Worm (Caenorhabditis elegans) whole organism, young adult: ENCODE measurements around the gene mth-2.

Experiments
- B0019.2 ChIP-seq: fragments of 200-800 bp; sonication (Bioruptor generic); conservative IDR thresholded peaks from 2 replicates; pipeline ENCODE4 v1.3.6; 2022; ENCODE audit warnings: missing genetic modification reagents, missing genetic modification characterization, missing compliant biosample characterization
- D2030.7 ChIP-seq: fragments of 200-800 bp; sonication (Bioruptor generic); IDR thresholded peaks from 2 replicates; pipeline ENCODE4 v1.3.6; 2022; ENCODE audit warnings: missing genetic modification reagents, missing genetic modification characterization, missing compliant biosample characterization
- F33H1.4 ChIP-seq: fragments of 200-800 bp; sonication (Bioruptor generic); IDR thresholded peaks from 2 replicates; pipeline ENCODE4 v1.3.6; 2022; ENCODE audit warnings: missing genetic modification reagents, missing genetic modification characterization, missing compliant biosample characterization
- F49E8.2 ChIP-seq: sonication (generic microtip); optimal IDR thresholded peaks from 3 replicates; lab custom pipeline; 2017; ENCODE audit warnings: missing genetic modification characterization, mild to moderate bottlenecking, missing compliant biosample characterization, antibody characterized with exemption, moderate library complexity; ENCODE audit not compliant: insufficient read depth
- T07F8.4 ChIP-seq: sonication (generic microtip); optimal IDR thresholded peaks from 2 replicates; lab custom pipeline; 2016; ENCODE audit warnings: mild to moderate bottlenecking, missing genetic modification characterization, moderate library complexity, missing compliant biosample characterization
- Y67H2A.10 ChIP-seq: fragments of 200-800 bp; sonication (Bioruptor generic); conservative IDR thresholded peaks from 2 replicates; pipeline ENCODE4 v1.3.6; 2022; ENCODE audit warnings: missing genetic modification reagents, missing genetic modification characterization, missing compliant biosample characterization
- akir-1 ChIP-seq: fragments of 200-800 bp; sonication (Bioruptor generic); optimal IDR thresholded peaks from 2 replicates; lab custom pipeline; 2018; ENCODE audit warnings: mild to moderate bottlenecking, missing genetic modification characterization, moderate library complexity, missing compliant biosample characterization
- atf-7 ChIP-seq: sonication (generic microtip); optimal IDR thresholded peaks from 2 replicates; lab custom pipeline; 2017; ENCODE audit warnings: mild to moderate bottlenecking, missing genetic modification characterization, missing compliant biosample characterization
- bed-2 ChIP-seq: fragments of 200-800 bp; sonication (Bioruptor generic); IDR thresholded peaks from 2 replicates; pipeline ENCODE4 v1.3.6; 2022; ENCODE audit warnings: missing genetic modification reagents, missing genetic modification characterization, missing compliant biosample characterization
- ccch-3 ChIP-seq: fragments of 200-800 bp; sonication (Bioruptor generic); optimal IDR thresholded peaks from 2 replicates; lab custom pipeline; 2018; ENCODE audit warnings: mild to moderate bottlenecking, missing genetic modification characterization, missing compliant biosample characterization
- cebp-1 ChIP-seq, 2 experiments: fragments of 200-800 bp in 1 of 2; sonication (Bioruptor generic) in 1 of 2; sonication (generic microtip) in 1 of 2; IDR thresholded peaks in 1 of 2; optimal IDR thresholded peaks in 1 of 2; 2 replicates each; pipeline versions ENCODE4 v1.3.6 to Lab custom; 2017 to 2022; ENCODE audit warnings: missing compliant biosample characterization in 2 of 2, missing genetic modification characterization in 2 of 2, mild to moderate bottlenecking in 1 of 2, missing genetic modification reagents in 1 of 2, moderate library complexity in 1 of 2
- ceh-79 ChIP-seq: sonication (generic microtip); optimal IDR thresholded peaks from 2 replicates; lab custom pipeline; 2017; ENCODE audit warnings: mild to moderate bottlenecking, missing genetic modification characterization, missing compliant biosample characterization
- dox-1 ChIP-seq: fragments of 200-800 bp; sonication (Bioruptor generic); IDR thresholded peaks from 2 replicates; pipeline ENCODE4 v1.3.6; 2022; ENCODE audit warnings: missing genetic modification reagents, missing genetic modification characterization, missing compliant biosample characterization
- efl-1 ChIP-seq: fragments of 150-350 bp; optimal IDR thresholded peaks from 2 replicates; lab custom pipeline; 2014; ENCODE audit warnings: missing biosample characterization, missing genetic modification reagents, missing genetic modification characterization
- hmg-1.2 ChIP-seq: fragments of 200-800 bp; sonication (Bioruptor generic); IDR thresholded peaks from 2 replicates; pipeline ENCODE4 v1.3.6; 2022; ENCODE audit warnings: missing genetic modification reagents, missing genetic modification characterization, missing compliant biosample characterization
- let-607 ChIP-seq, 2 experiments: fragments of 200-800 bp in 1 of 2; sonication (Bioruptor generic) in 1 of 2; sonication (generic microtip) in 1 of 2; optimal IDR thresholded peaks; 2 replicates each; lab custom pipeline; 2016 to 2018; ENCODE audit warnings: mild to moderate bottlenecking in 2 of 2, missing compliant biosample characterization in 2 of 2, missing genetic modification characterization in 2 of 2, moderate library complexity in 2 of 2, missing genotype in 1 of 2
- lin-26 ChIP-seq: fragments of 200-800 bp; sonication (Bioruptor generic); IDR thresholded peaks from 2 replicates; pipeline ENCODE4 v1.3.6; 2022; ENCODE audit warnings: missing genetic modification reagents, missing genetic modification characterization, missing compliant biosample characterization
- lin-40 ChIP-seq: sonication (generic microtip); optimal IDR thresholded peaks from 2 replicates; lab custom pipeline; 2016; ENCODE audit warnings: missing genetic modification characterization, mild to moderate bottlenecking, missing compliant biosample characterization, missing genotype, missing genetic modification reagents
- lin-54 ChIP-seq: fragments of 200-800 bp; sonication (Bioruptor generic); optimal IDR thresholded peaks from 2 replicates; lab custom pipeline; 2018; ENCODE audit warnings: mild to moderate bottlenecking, missing genetic modification characterization, missing compliant biosample characterization
- lir-1 ChIP-seq: fragments of 200-800 bp; sonication (Bioruptor generic); conservative IDR thresholded peaks from 2 replicates; pipeline ENCODE4 v1.3.6; 2022; ENCODE audit warnings: missing genetic modification reagents, missing genetic modification characterization, missing compliant biosample characterization
- lsl-1 ChIP-seq: fragments of 200-800 bp; sonication (Bioruptor generic); optimal IDR thresholded peaks from 2 replicates; lab custom pipeline; 2018; ENCODE audit warnings: mild to moderate bottlenecking, missing genetic modification characterization, moderate library complexity, missing compliant biosample characterization
- lsy-27 ChIP-seq: sonication (generic microtip); optimal IDR thresholded peaks from 2 replicates; lab custom pipeline; 2017; ENCODE audit warnings: missing genetic modification characterization, mild to moderate bottlenecking, missing compliant biosample characterization, antibody characterized with exemption, missing genotype, borderline replicate concordance; ENCODE audit not compliant: insufficient read depth
- madf-3 ChIP-seq: fragments of 200-800 bp; sonication (Bioruptor generic); IDR thresholded peaks from 2 replicates; pipeline ENCODE4 v1.3.6; 2022; ENCODE audit warnings: missing genetic modification reagents, missing genetic modification characterization, missing compliant biosample characterization
- madf-6 ChIP-seq: fragments of 200-800 bp; sonication (Bioruptor generic); IDR thresholded peaks from 2 replicates; pipeline ENCODE4 v1.3.6; 2022; ENCODE audit warnings: missing genetic modification reagents, missing genetic modification characterization, missing compliant biosample characterization
- madf-8 ChIP-seq: fragments of 200-800 bp; sonication (Bioruptor generic); conservative IDR thresholded peaks from 2 replicates; pipeline ENCODE4 v1.3.6; 2022; ENCODE audit warnings: missing genetic modification reagents, missing genetic modification characterization, missing compliant biosample characterization
- mes-4 ChIP-seq: sonication (generic microtip); optimal IDR thresholded peaks from 2 replicates; lab custom pipeline; 2016; ENCODE audit warnings: missing genotype, missing genetic modification characterization, missing compliant biosample characterization
- nfyb-1 ChIP-seq: fragments of 200-800 bp; sonication (Bioruptor generic); IDR thresholded peaks from 2 replicates; pipeline ENCODE4 v1.3.6; 2022; ENCODE audit warnings: missing genetic modification reagents, missing genetic modification characterization, missing compliant biosample characterization
- nhr-27 ChIP-seq: fragments of 200-800 bp; sonication (Bioruptor generic); optimal IDR thresholded peaks from 2 replicates; lab custom pipeline; 2018; ENCODE audit warnings: mild to moderate bottlenecking, missing genetic modification characterization, moderate library complexity, missing compliant biosample characterization
- snpc-1.3 ChIP-seq: sonication (generic microtip); optimal IDR thresholded peaks from 2 replicates; lab custom pipeline; 2017; ENCODE audit warnings: missing genetic modification characterization, mild to moderate bottlenecking, missing compliant biosample characterization, antibody characterized with exemption, moderate library complexity, missing genotype, missing genetic modification reagents; ENCODE audit not compliant: insufficient read depth
- snpc-3.4 ChIP-seq: sonication (generic microtip); optimal IDR thresholded peaks from 2 replicates; lab custom pipeline; 2017; ENCODE audit warnings: missing genetic modification characterization, mild to moderate bottlenecking, missing compliant biosample characterization, antibody characterized with exemption, moderate library complexity, missing genotype, missing genetic modification reagents
- snpc-4 ChIP-seq, 5 experiments: fragments of 150-350 bp in 1 of 5; sonication (generic microtip) in 4 of 5; optimal IDR thresholded peaks; 2 replicates each; lab custom pipeline; 2014 to 2018; ENCODE audit warnings: missing genetic modification characterization in 5 of 5, missing biosample characterization in 3 of 5, antibody characterized with exemption in 2 of 5, mild to moderate bottlenecking in 2 of 5, missing compliant biosample characterization in 2 of 5, missing genotype in 2 of 5, moderate library complexity in 2 of 5, missing genetic modification reagents in 1 of 5
- xnd-1 ChIP-seq: sonication (generic microtip); optimal IDR thresholded peaks from 2 replicates; lab custom pipeline; 2016; ENCODE audit warnings: missing genotype, missing genetic modification reagents, missing genetic modification characterization, missing compliant biosample characterization
- zfh-2 ChIP-seq: fragments of 200-800 bp; sonication (Bioruptor generic); conservative IDR thresholded peaks from 2 replicates; pipeline ENCODE4 v1.3.6; 2022; ENCODE audit warnings: missing genetic modification reagents, missing genetic modification characterization, missing compliant biosample characterization
- ztf-26 ChIP-seq: sonication (generic microtip); optimal IDR thresholded peaks from 2 replicates; lab custom pipeline; 2017; ENCODE audit warnings: missing genetic modification characterization, missing compliant biosample characterization

Gene mth-2

DNA sequence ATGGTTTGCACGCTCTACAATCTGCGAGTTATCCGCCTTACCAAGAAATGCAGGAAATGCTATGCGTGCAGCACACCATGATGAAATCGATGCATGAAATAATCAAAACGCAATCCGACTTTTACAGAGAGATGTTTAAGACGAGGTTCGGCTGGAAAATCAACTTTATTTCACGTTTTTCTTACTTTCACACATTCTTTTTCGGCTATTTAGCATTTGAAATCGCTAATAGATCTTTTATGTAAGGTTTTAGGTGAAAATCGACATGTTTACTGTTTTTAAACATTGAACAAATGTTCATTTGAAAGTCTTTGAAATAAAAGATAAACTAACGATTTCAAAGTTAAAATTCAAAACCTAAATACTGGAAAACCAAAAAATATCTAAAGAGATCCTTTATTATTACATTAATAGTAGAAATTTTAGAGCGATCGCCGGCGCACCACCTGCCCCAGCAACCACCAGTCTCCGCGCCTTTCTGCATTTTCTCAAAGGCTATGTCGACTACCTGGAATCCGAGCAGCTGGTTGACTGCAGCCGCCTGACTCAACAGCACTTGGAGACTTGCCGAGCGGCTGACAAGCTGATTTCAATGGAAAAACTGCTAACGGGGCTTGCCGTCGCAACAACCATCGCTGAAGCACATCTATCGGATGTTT is 34.1 kb upstream of the mth-2 start (continued):
- no peak for TF ChIP-seq D2030.7 (GFP tag; lab: Robert Waterston, UW)
- no peak for TF ChIP-seq lin-26 (GFP tag; lab: Robert Waterston, UW)
- no peak for TF ChIP-seq T07F8.4 (tag; lab: Kevin White, UChicago)
- TF ChIP-seq akir-1 (GFP tag; lab: Kevin White, UChicago): no peak
- TF ChIP-seq lsy-27 (tag; lab: Kevin White, UChicago): no peak
- no peak for TF ChIP-seq mes-4
- TF ChIP-seq nfyb-1 (GFP tag; lab: Robert Waterston, UW): 0 out of 2 replicates have a peak, but pooled peaks have one; percentile 35
- TF ChIP-seq zfh-2 (GFP tag; lab: Robert Waterston, UW): peak; percentile 74
- TF ChIP-seq atf-7 (tag; lab: Kevin White, UChicago): no peak
- TF ChIP-seq, all 124 proteins: peak for 21

DNA sequence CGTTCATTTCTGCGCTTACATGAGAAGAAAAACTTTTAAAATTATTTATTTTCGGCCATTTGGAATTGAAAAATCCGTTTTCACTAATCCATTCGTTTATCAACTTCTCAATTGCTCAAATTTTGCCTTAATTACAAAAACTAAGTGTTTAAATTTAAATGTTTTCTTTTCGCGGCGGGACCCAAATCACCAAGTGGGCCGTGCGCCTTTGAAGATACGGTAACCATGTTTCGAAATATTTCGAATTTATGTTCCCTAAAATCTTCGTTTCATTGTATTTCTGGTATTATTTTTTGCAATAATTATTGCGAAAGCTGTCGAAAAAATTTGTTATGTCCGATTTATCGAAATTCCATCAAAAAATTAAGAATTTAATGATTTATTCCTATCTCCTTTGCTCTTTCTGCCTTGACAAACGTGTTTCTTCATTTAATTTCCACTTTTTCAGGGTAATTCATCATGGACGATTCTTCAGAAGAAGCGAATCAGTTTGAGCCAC is 32.5 kb upstream of the mth-2 start, which contains the start of gene C16A11.4:
TSS of gene C16A11.4 (plus strand) at position 449 of the 499 bp plus-strand sequence.
- TF ChIP-seq F33H1.4 (GFP tag; lab: Robert Waterston, UW) (peak; percentile 86), madf-8 (GFP tag; lab: Robert Waterston, UW) (peak; percentile 55), madf-6 (GFP tag; lab: Robert Waterston, UW) (peak; percentile 86), ccch-3 (GFP tag; lab: Kevin White, UChicago) (no peak), lsl-1 (peak; percentile 84), xnd-1 (tag; lab: Kevin White, UChicago) (peak; percentile 87), efl-1 (GFP tag; lab: Kevin White, UChicago) (peak; percentile 41), snpc-3.4 (tag; lab: Kevin White, UChicago) (peak; percentile 70), D2030.7 (GFP tag; lab: Robert Waterston, UW) (peak; percentile 30; the same call in 1 of the 2 replicates), snpc-1.3 (peak; percentile 38), dox-1 (peak; percentile 6; the same call in 1 of the 2 replicates), snpc-4 (GFP tag; optimal IDR thresholded peaks at IDR 0.05; lab: Kevin White, UChicago) (no peak), snpc-4 (tag; optimal IDR thresholded peaks at IDR 0.05; lab: Kevin White, UChicago) (peak in 1 of 4 experiments; percentile 33), lsy-27 (tag; lab: Kevin White, UChicago) (no peak), ceh-79 (tag; lab: Kevin White, UChicago) (no peak), cebp-1 (GFP tag; IDR thresholded peaks at IDR 0.05; lab: Robert Waterston, UW) (no peak), cebp-1 (tag; optimal IDR thresholded peaks at IDR 0.05; lab: Kevin White, UChicago) (no peak), lin-54 (peak; percentile 52), F49E8.2 (peak; percentile 31)

DNA sequence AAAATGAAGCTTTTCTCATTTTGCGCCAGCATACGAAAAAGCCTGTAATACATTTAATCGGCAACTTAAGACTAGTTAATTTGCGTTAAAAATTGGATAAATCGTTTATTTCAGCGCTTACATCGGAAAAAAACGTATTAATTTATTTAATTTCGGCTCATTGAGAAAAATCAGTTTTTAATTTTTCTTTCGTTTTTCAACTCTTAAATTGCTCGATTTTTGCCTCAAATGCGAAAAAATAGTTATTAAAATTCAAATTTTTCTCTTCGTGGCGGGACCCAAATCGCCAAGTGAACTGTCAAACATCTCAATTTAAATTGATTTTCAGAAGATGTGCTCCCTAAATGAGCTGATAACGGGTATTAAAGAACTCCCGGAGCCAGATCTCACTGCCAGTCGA is 28.9 kb upstream of the mth-2 start, which contains the start of gene C16A11.5:
TSS of gene C16A11.5 (plus strand) at position 323 of the 400 bp plus-strand sequence.
- no peak for TF ChIP-seq snpc-3.4 (tag; lab: Kevin White, UChicago)
- TF ChIP-seq lir-1 (GFP tag; lab: Robert Waterston, UW): no peak
- TF ChIP-seq hmg-1.2: no peak
- TF ChIP-seq madf-3 (GFP tag; lab: Robert Waterston, UW): no peak
- TF ChIP-seq cebp-1 (GFP tag; IDR thresholded peaks at IDR 0.05; lab: Robert Waterston, UW): no peak
- TF ChIP-seq cebp-1 (tag; optimal IDR thresholded peaks at IDR 0.05; lab: Kevin White, UChicago): no peak
- no peak for TF ChIP-seq let-607 (tag; optimal IDR thresholded peaks at IDR 0.05; lab: Kevin White, UChicago)
- TF ChIP-seq B0019.2 (GFP tag; lab: Robert Waterston, UW): no peak
- no peak for TF ChIP-seq ztf-26 (tag; lab: Kevin White, UChicago)
- TF ChIP-seq lin-40: no peak
- TF ChIP-seq Y67H2A.10 (GFP tag; lab: Robert Waterston, UW): no peak
- TF ChIP-seq bed-2 (GFP tag; lab: Robert Waterston, UW): no peak
- no peak for TF ChIP-seq nhr-27
